Worm (Caenorhabditis elegans) whole organism, L1 larva: ENCODE results near the gene nra-1.
A peak's percentile ranks its signal among the peaks of the same experiment; 100 is the strongest.

Source experiments
- C34B4.2 ChIP-seq: sonication (generic microtip); optimal IDR thresholded peaks from 2 replicates; lab custom pipeline; 2017; ENCODE audit warnings: mild to moderate bottlenecking, missing genetic modification characterization, missing compliant biosample characterization
- aha-1 ChIP-seq: fragments of 150-350 bp; optimal IDR thresholded peaks from 2 replicates; lab custom pipeline; 2014; ENCODE audit warnings: missing biosample characterization, missing genetic modification characterization
- alr-1 ChIP-seq: fragments of 200-800 bp; sonication (Bioruptor generic); optimal IDR thresholded peaks from 2 replicates; lab custom pipeline; 2018; ENCODE audit warnings: borderline replicate concordance, mild to moderate bottlenecking, missing genetic modification characterization, missing compliant biosample characterization
- blmp-1 ChIP-seq: fragments of 150-350 bp; optimal IDR thresholded peaks from 2 replicates; lab custom pipeline; 2014; ENCODE audit warnings: missing biosample characterization, missing genetic modification characterization
- ceh-63 ChIP-seq: fragments of 200-800 bp; sonication (Bioruptor generic); optimal IDR thresholded peaks from 2 replicates; lab custom pipeline; 2018; ENCODE audit warnings: mild to moderate bottlenecking, missing genetic modification characterization, missing compliant biosample characterization
- ceh-8 ChIP-seq: fragments of 200-800 bp; sonication (Bioruptor generic); optimal IDR thresholded peaks from 2 replicates; lab custom pipeline; 2018; ENCODE audit warnings: mild to moderate bottlenecking, missing genetic modification characterization, moderate library complexity, missing compliant biosample characterization
- ces-1 ChIP-seq: fragments of 150-350 bp; optimal IDR thresholded peaks from 2 replicates; lab custom pipeline; 2014; ENCODE audit warnings: missing biosample characterization, missing genetic modification reagents, missing genetic modification characterization
- dpl-1 ChIP-seq, 3 experiments: fragments of 150-350 bp in 2 of 3; sonication (generic microtip) in 1 of 3; optimal IDR thresholded peaks; 2 replicates each; lab custom pipeline; 2014 to 2017; ENCODE audit warnings: missing biosample characterization in 3 of 3, missing genetic modification characterization in 3 of 3, missing genetic modification reagents in 3 of 3
- dsc-1 ChIP-seq: sonication (generic microtip); optimal IDR thresholded peaks from 2 replicates; lab custom pipeline; 2016; ENCODE audit warnings: mild to moderate bottlenecking, missing genetic modification characterization, missing compliant biosample characterization
- efl-1 ChIP-seq, 4 experiments: fragments of 150-350 bp; optimal IDR thresholded peaks in 3 of 4; peaks in 1 of 4; 1 replicate in 1 of 4; 2 replicates in 3 of 4; lab custom pipeline; 2014; ENCODE audit warnings: missing biosample characterization in 2 of 4, missing genetic modification characterization in 2 of 4, missing genetic modification reagents in 2 of 4
- efl-3 ChIP-seq: fragments of 200-800 bp; sonication (Bioruptor generic); optimal IDR thresholded peaks from 2 replicates; lab custom pipeline; 2018; ENCODE audit warnings: mild to moderate bottlenecking, missing genetic modification characterization, missing compliant biosample characterization
- elt-2 ChIP-seq: sonication (generic microtip); optimal IDR thresholded peaks from 2 replicates; lab custom pipeline; 2016; ENCODE audit warnings: missing genetic modification characterization, mild to moderate bottlenecking, inconsistent platforms, missing compliant biosample characterization, missing genetic modification reagents
- fkh-4 ChIP-seq: sonication (generic microtip); optimal IDR thresholded peaks from 2 replicates; lab custom pipeline; 2016; ENCODE audit warnings: missing compliant biosample characterization, missing genetic modification characterization, borderline replicate concordance
- fkh-8 ChIP-seq: sonication (generic microtip); optimal IDR thresholded peaks from 2 replicates; lab custom pipeline; 2016; ENCODE audit warnings: mild to moderate bottlenecking, missing genetic modification characterization, missing compliant biosample characterization
- hlh-4 ChIP-seq: sonication (generic microtip); optimal IDR thresholded peaks from 2 replicates; lab custom pipeline; 2016; ENCODE audit warnings: mild to moderate bottlenecking, missing genetic modification characterization, missing compliant biosample characterization
- isw-1 ChIP-seq: fragments of 200-800 bp; sonication (Bioruptor generic); IDR thresholded peaks from 2 replicates; pipeline ENCODE4 v1.3.6; 2022; ENCODE audit warnings: missing genetic modification characterization, missing compliant biosample characterization
- lin-15B ChIP-seq: fragments of 150-350 bp; sonication (generic microtip); optimal IDR thresholded peaks from 3 replicates; lab custom pipeline; 2014; ENCODE audit warnings: missing biosample characterization, missing genetic modification characterization
- lin-35 ChIP-seq, 2 experiments: fragments of 150-350 bp; optimal IDR thresholded peaks; 2 replicates each; lab custom pipeline; 2014; ENCODE audit warnings: missing biosample characterization in 2 of 2, missing genetic modification characterization in 2 of 2, missing genetic modification reagents in 2 of 2
- lir-3 ChIP-seq: sonication (generic microtip); optimal IDR thresholded peaks from 2 replicates; lab custom pipeline; 2016; ENCODE audit warnings: mild to moderate bottlenecking, missing genetic modification characterization, moderate library complexity, missing compliant biosample characterization; ENCODE audit not compliant: poor library complexity
- lsy-2 ChIP-seq, 2 experiments: fragments of 150-350 bp; optimal IDR thresholded peaks; 2 replicates each; lab custom pipeline; 2014; ENCODE audit warnings: missing biosample characterization in 2 of 2, missing genetic modification characterization in 2 of 2
- mdl-1 ChIP-seq, 2 experiments: fragments of 150-350 bp; optimal IDR thresholded peaks; 2 replicates each; lab custom pipeline; 2014 to 2017; ENCODE audit warnings: missing biosample characterization in 2 of 2, missing genetic modification characterization in 2 of 2, inconsistent platforms in 1 of 2
- mef-2 ChIP-seq: fragments of 150-350 bp; optimal IDR thresholded peaks from 2 replicates; lab custom pipeline; 2014; ENCODE audit warnings: missing biosample characterization, missing genetic modification characterization
- nhr-12 ChIP-seq: sonication (generic microtip); optimal IDR thresholded peaks from 2 replicates; lab custom pipeline; 2017; ENCODE audit warnings: missing biosample characterization, missing genetic modification characterization
- nhr-20 ChIP-seq: sonication (generic microtip); optimal IDR thresholded peaks from 2 replicates; lab custom pipeline; 2016; ENCODE audit warnings: mild to moderate bottlenecking, missing genetic modification characterization, missing compliant biosample characterization
- nhr-237 ChIP-seq: fragments of 150-350 bp; optimal IDR thresholded peaks from 2 replicates; lab custom pipeline; 2014; ENCODE audit warnings: missing biosample characterization, missing genetic modification characterization
- nhr-47 ChIP-seq: sonication (generic microtip); optimal IDR thresholded peaks from 2 replicates; lab custom pipeline; 2016; ENCODE audit warnings: mild to moderate bottlenecking, missing genetic modification characterization, moderate library complexity, missing compliant biosample characterization
- nhr-77 ChIP-seq: fragments of 150-350 bp; optimal IDR thresholded peaks from 2 replicates; lab custom pipeline; 2014; ENCODE audit warnings: missing biosample characterization, missing genetic modification characterization
- nhr-84 ChIP-seq: sonication (generic microtip); optimal IDR thresholded peaks from 2 replicates; lab custom pipeline; 2017; ENCODE audit warnings: missing biosample characterization, missing genetic modification characterization
- pag-3 ChIP-seq: sonication (generic microtip); optimal IDR thresholded peaks from 2 replicates; lab custom pipeline; 2017; ENCODE audit warnings: missing genetic modification characterization, mild to moderate bottlenecking, missing compliant biosample characterization, antibody characterized with exemption, borderline replicate concordance; ENCODE audit not compliant: insufficient read depth
- pax-3 ChIP-seq: fragments of 200-800 bp; sonication (Bioruptor generic); optimal IDR thresholded peaks from 2 replicates; lab custom pipeline; 2018; ENCODE audit warnings: mild to moderate bottlenecking, missing genetic modification characterization, moderate library complexity, missing compliant biosample characterization
- pqm-1 ChIP-seq: sonication (generic microtip); optimal IDR thresholded peaks from 3 replicates; lab custom pipeline; 2017; ENCODE audit warnings: missing biosample characterization, missing genetic modification characterization
- skn-1 ChIP-seq: fragments of 150-350 bp; optimal IDR thresholded peaks from 2 replicates; lab custom pipeline; 2014; ENCODE audit warnings: missing biosample characterization, missing genetic modification characterization
- sox-4 ChIP-seq: sonication (generic microtip); optimal IDR thresholded peaks from 2 replicates; lab custom pipeline; 2016; ENCODE audit warnings: missing genetic modification characterization, missing compliant biosample characterization
- unc-62 ChIP-seq: fragments of 150-350 bp; optimal IDR thresholded peaks from 2 replicates; lab custom pipeline; 2014; ENCODE audit warnings: missing biosample characterization, missing genetic modification reagents, missing genetic modification characterization
- unc-86 ChIP-seq: sonication (generic microtip); optimal IDR thresholded peaks from 2 replicates; lab custom pipeline; 2016; ENCODE audit warnings: missing genetic modification characterization, missing compliant biosample characterization
- unc-98 ChIP-seq: fragments of 200-800 bp; sonication (Bioruptor generic); IDR thresholded peaks from 2 replicates; pipeline ENCODE4 v1.3.6; 2022; ENCODE audit warnings: missing genetic modification characterization, missing compliant biosample characterization
- zag-1 ChIP-seq: fragments of 150-350 bp; optimal IDR thresholded peaks from 2 replicates; lab custom pipeline; 2014; ENCODE audit warnings: missing biosample characterization, missing genetic modification characterization
- zip-4 ChIP-seq: fragments of 200-800 bp; sonication (Bioruptor generic); optimal IDR thresholded peaks from 2 replicates; lab custom pipeline; 2018; ENCODE audit warnings: mild to moderate bottlenecking, missing genetic modification characterization, moderate library complexity, missing compliant biosample characterization

The nra-1 gene

DNA sequence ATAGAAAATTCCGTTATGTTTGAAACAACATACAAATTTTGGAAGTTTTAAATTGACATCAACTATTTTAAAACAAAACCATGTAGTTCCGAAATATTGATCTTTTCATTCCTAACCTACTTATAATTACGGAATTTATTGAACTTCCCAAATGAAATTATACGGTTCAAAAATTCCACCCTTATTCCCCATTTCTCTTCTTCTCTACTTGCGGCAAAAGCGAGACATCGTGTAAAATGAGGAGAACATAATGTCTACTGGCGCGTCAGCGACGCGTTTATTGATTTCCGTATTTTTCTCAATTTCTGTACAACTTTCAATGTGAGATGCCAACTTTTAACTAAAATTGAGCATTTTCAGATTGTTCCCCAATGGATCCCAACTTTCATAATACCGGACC lies 44.8 kb upstream of the nra-1 start, which contains the start of gene ceh-88:
Gene ceh-88, plus strand, starts transcription at position 355 of the 400 bp plus-strand sequence.
- TF ChIP-seq lsy-2 (tag; optimal IDR thresholded peaks at IDR 0.05; lab: Kevin White, UChicago) = peak in 1 of 2 experiments; percentile 30
- TF ChIP-seq fkh-4 (tag; lab: Kevin White, UChicago) = no peak
- TF ChIP-seq dpl-1 (GFP tag; optimal IDR thresholded peaks at IDR 0.05; lab: Kevin White, UChicago) = peak in 1 of 3 experiments; percentile 4
- peak; percentile 51 for TF ChIP-seq blmp-1
- TF ChIP-seq efl-1 (optimal IDR thresholded peaks at IDR 0.05; lab: Kevin White, UChicago) = peak; percentile 1 to 12
- TF ChIP-seq efl-1 (GFP tag; optimal IDR thresholded peaks at IDR 0.05 in 1 of 2; lab: Kevin White, UChicago) = peak in 1 of 2 experiments; percentile 61
- TF ChIP-seq, all 84 proteins: peak for 4

- TF ChIP-seq elt-2 (peak; percentile 52), aha-1 (tag; lab: Kevin White, UChicago) (no peak), lin-35 (GFP tag; optimal IDR thresholded peaks at IDR 0.05; lab: Kevin White, UChicago) (peak in 1 of 2 experiments; percentile 4)
Observed at ce11 chrIV:17320445-17320844, 36.4 kb upstream of the nra-1 start, which contains the start of gene C49C3.4. TSS of gene C49C3.4 (plus strand) at chrIV:17320795.

DNA sequence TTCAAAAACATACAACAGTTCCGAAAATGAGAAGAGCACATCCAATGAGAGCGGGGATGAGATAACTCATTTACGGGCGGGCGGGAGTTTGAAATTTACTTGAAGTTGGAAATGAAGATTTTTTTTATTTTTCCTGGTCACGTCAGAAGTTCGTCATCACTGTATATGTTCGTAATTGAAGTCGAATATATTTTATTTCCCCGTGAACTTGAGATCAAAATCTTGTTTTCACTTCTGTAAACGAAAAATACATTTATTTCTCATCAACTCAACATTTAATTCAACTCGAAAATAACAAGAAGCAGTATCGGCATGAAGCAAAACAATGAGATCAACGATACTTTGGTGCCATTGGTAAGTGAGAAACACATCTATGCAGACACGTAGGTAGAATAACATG lies 32.4 kb upstream of the nra-1 start, which contains the start of gene C49C3.20:
Gene C49C3.20, minus strand, starts transcription at position 101 of the 400 bp plus-strand sequence.
- no peak for TF ChIP-seq mef-2 (tag; lab: Kevin White, UChicago)
- no peak for TF ChIP-seq ceh-63 (GFP tag; lab: Kevin White, UChicago)
- TF ChIP-seq lir-3 = no peak
- TF ChIP-seq nhr-20 (tag; lab: Kevin White, UChicago) = no peak
- no peak for TF ChIP-seq ceh-8
- no peak for TF ChIP-seq efl-3 (GFP tag; lab: Kevin White, UChicago)
- TF ChIP-seq sox-4 (tag; lab: Kevin White, UChicago) = no peak
- no peak for TF ChIP-seq pqm-1 (tag; lab: Kevin White, UChicago)
- TF ChIP-seq pax-3 (tag; lab: Kevin White, UChicago) = no peak
- TF ChIP-seq zip-4 (GFP tag; lab: Kevin White, UChicago) = no peak
- no peak for TF ChIP-seq unc-98
- no peak for TF ChIP-seq nhr-12 (tag; lab: Kevin White, UChicago)
- TF ChIP-seq C34B4.2 (tag; lab: Kevin White, UChicago) = no peak
- no peak for TF ChIP-seq unc-86 (tag; lab: Kevin White, UChicago)
- TF ChIP-seq dsc-1 (tag; lab: Kevin White, UChicago) = no peak
- TF ChIP-seq blmp-1 = no peak
- no peak for TF ChIP-seq skn-1 (tag; lab: Kevin White, UChicago)
- no peak for TF ChIP-seq lin-15B (tag; lab: Kevin White, UChicago)

DNA sequence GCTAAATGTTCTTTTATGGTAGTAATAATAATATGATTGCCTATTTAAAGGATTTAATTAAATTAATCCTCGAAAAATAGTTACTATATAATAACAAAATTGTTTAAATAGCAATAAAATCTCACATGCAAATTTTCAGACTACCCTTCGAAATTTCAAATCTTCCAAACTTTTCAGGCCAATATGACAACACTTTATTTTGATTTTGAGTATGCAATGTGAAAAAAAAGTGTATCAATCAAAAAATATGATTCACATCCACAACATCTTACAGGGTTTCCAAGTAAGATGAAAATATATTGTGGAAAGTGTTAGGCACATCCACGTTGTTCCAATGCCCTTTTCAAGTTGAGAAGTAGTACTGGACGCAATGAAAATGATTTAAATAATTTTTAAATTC lies 27.8 kb upstream of the nra-1 start, which contains the start of gene snf-9:
Gene snf-9, plus strand, starts transcription at position 301 of the 400 bp plus-strand sequence.
- no peak for TF ChIP-seq hlh-4 (tag; lab: Kevin White, UChicago)
- TF ChIP-seq zag-1 (tag; lab: Kevin White, UChicago) = no peak
- no peak for TF ChIP-seq pag-3 (tag; lab: Kevin White, UChicago)
- no peak for TF ChIP-seq isw-1 (GFP tag; lab: Robert Waterston, UW)
- no peak for TF ChIP-seq fkh-8 (tag; lab: Kevin White, UChicago)
- no peak for TF ChIP-seq ces-1 (GFP tag; lab: Kevin White, UChicago)
- TF ChIP-seq ceh-8 = no peak
- TF ChIP-seq unc-62 (GFP tag; lab: Kevin White, UChicago) = no peak
- no peak for TF ChIP-seq nhr-47 (tag; lab: Kevin White, UChicago)
- TF ChIP-seq nhr-77 (tag; lab: Kevin White, UChicago) = no peak
- no peak for TF ChIP-seq mdl-1 (tag; optimal IDR thresholded peaks at IDR 0.05; lab: Kevin White, UChicago)
- no peak for TF ChIP-seq efl-1 (optimal IDR thresholded peaks at IDR 0.05; lab: Kevin White, UChicago)
- no peak for TF ChIP-seq efl-1 (GFP tag; optimal IDR thresholded peaks at IDR 0.05 in 1 of 2; lab: Kevin White, UChicago)
- no peak for TF ChIP-seq pax-3 (tag; lab: Kevin White, UChicago)
- TF ChIP-seq alr-1 (tag; lab: Kevin White, UChicago) = no peak
- TF ChIP-seq elt-2 = no peak
- no peak for TF ChIP-seq nhr-237 (tag; lab: Kevin White, UChicago)
- no peak for TF ChIP-seq nhr-84 (tag; lab: Kevin White, UChicago)
